Fruit fly (Drosophila melanogaster): ENCODE results near the gene Josd.

Josd gene

dm6 chrX:6260900-6261299 is at the start of gene Josd:
Gene Josd, plus strand, starts transcription at chrX:6261169.
- TF ChIP-seq CG17801 (GFP tag; optimal IDR thresholded peaks at IDR 0.05; ENCODE audit: partially characterized antibody): no peak

DNA sequence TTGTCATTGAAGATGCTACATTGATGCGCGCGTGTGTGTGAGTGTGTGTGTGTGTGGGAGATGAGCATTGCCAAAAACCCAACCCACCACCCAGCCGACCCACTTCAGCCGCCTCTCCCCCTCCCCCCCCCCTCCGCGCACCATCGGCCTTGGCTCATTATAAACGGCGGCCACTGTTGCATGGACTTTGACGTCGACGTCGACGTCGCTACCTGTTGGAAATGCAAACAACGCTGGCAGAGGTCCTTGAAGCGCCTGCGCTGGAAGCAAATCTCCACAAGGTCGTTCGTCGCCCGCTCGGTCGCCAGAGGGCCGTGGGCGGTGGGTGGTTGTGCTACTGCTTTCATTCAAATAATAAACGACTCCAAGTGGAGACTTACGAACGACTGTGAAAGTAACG is 44.3 kb upstream of the Josd start:
- TF ChIP-seq CG17801 (GFP tag; optimal IDR thresholded peaks at IDR 0.05; ENCODE audit: partially characterized antibody): no peak

DNA sequence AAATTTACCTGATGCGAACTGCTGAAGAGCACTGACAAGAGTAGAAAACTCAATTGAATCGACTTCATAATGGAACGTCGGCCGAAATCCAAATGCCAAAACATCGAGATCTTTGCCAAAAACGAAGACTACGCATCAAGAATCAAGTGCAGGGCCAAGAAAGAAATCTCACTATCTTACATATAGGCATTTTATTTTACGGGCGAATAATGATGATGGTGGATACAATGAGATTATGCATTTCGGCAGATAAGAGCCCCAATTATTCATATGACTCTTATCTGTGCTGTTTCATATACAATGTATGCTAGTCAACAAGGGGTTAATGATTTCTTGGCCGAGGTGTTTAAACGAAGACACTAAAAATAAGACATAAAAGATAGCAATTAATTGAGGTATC is 41.7 kb upstream of the Josd start, which contains the start of gene Btnd:
Gene Btnd (minus strand): TSS at position 101 of the 400 bp plus-strand sequence.
- TF ChIP-seq CG17801 (GFP tag; optimal IDR thresholded peaks at IDR 0.05; ENCODE audit: partially characterized antibody): no peak

dm6 chrX:6219845-6220345 is 41.1 kb upstream of the Josd start, which contains the start of gene Efr:
Gene Efr, plus strand, starts transcription at chrX:6219957.
- peak; percentile 15 for TF ChIP-seq CG17801 (GFP tag; optimal IDR thresholded peaks at IDR 0.05; ENCODE audit: partially characterized antibody)

dm6 chrX:6224225-6225190 is 36.5 kb upstream of the Josd start, which contains the start of gene sqh:
Gene sqh, minus strand, starts transcription at chrX:6225140.
- TF ChIP-seq CG17801 (GFP tag; optimal IDR thresholded peaks at IDR 0.05; ENCODE audit: partially characterized antibody): peak; percentile 89

DNA sequence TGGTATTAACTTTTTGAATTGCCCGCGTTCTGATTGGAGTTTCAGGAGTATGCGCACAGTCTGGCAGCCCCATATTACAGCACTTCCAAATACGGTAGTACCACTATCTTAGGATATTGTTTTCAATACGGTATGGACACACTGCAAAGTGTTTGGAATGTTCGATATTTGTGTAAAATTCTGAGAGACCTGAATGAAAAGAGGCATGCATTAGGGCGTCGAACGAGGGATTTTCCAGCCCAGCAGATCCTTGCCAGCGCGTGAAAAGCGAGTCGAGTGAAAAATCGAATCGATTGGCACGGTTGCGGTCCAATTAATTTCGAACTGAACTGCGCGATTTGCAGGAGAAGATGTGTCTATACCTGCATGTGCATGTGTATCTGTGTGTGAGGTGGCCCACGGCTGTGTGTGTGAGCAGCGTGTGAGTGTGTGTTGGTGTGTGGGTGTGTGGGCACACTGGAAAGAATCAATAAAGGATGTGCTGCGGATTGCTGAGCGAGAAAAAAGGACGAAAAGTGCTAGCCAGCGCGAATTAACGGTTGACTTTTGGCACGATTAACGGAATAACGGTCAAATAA is 35.4 kb upstream of the Josd start, which contains the start of gene dtn:
Gene dtn (plus strand): TSS at position 176 of the 578 bp plus-strand sequence.
- no peak for TF ChIP-seq CG17801 (GFP tag; optimal IDR thresholded peaks at IDR 0.05; ENCODE audit: partially characterized antibody)

- no peak for TF ChIP-seq CG17801 (GFP tag; optimal IDR thresholded peaks at IDR 0.05; ENCODE audit: partially characterized antibody)
Measured at dm6 chrX:6231764-6232163, 29.2 kb upstream of the Josd start.

DNA sequence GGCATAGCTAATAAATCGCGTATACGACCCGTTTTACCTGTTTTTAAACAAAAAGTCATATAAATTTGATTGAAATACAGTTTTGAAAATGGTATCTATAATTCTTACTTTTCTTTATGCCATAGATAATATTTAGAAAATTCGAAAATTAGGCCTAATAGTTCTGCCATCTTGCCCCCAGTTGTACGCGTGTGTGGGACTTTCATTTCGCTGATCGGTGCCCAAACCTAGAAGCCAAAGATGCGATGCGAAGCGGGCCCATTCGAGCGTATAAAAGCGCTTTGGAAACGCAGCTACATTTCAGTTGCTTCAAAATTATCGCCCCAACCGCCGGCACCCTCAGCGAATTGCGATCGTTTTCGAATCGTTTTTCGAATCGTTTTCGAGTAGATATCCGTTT is 24.0 kb upstream of the Josd start, which contains the start of gene CG14445:
Gene CG14445 (plus strand): TSS at position 301 of the 400 bp plus-strand sequence.
- TF ChIP-seq CG17801 (GFP tag; optimal IDR thresholded peaks at IDR 0.05; ENCODE audit: partially characterized antibody): no peak

DNA sequence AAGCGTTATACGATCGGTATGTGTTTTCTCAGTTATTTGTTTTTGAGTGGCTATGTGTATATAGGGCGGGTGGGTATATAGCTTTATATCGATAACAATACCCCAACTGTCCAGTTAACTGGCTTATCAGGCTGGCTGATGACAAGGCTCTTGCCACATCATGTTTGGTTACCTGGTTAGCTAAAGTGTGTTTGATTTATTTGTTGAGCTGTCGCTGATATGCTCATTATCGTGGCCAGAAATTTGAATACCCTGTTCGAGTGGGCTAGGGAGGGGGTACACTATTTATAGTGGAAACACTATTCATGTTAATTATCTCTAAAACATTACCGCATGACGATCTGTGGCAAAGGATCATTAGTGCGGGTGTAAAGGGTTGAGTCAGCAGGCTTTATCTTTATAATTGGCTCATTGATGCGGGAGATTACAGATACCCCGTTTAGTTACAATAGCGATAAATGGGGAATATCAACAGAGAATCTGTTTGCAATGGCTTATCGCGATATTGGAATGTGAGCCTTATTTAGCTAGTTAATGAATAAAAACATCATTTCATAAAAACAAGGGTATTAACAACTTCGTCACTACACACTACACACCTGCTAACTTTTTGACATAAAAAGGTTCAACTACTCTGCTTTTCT is 8.0 kb upstream of the Josd start:
- TF ChIP-seq CG17801 (GFP tag; optimal IDR thresholded peaks at IDR 0.05; ENCODE audit: partially characterized antibody): no peak

- no peak for TF ChIP-seq CG17801 (GFP tag; optimal IDR thresholded peaks at IDR 0.05; ENCODE audit: partially characterized antibody)
Measured at dm6 chrX:6253701-6254100, 7.3 kb upstream of the Josd start.

- no peak for TF ChIP-seq CG17801 (GFP tag; optimal IDR thresholded peaks at IDR 0.05; ENCODE audit: partially characterized antibody)
Measured at dm6 chrX:6254617-6255349, 6.2 kb upstream of the Josd start.

DNA sequence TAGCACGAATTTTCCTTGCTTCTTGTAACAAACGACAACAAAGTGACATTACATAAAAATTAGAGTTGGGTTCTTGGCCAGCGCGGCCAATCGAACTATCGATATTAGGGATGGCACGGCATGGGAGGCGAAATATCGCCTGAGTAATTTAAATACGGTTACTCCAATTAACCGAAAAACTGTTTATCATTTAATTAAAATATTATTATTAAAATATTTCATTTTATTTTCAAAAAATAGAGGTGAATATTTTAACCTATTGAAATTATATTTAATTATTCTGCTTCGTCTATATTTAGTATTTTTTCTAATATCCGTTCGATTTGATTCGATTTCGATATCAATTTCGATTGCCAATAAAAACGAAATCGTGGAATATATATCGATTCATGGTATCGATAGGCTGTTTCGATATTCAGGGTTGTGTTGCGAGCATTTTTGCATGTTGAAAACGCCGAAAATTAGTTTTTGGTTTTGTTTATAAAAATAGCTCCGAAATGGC is 5.5 kb upstream of the Josd start, which contains the start of the genes Rbcn-3A and Spx:
Gene Rbcn-3A (minus strand): TSS at position 74 of the 502 bp plus-strand sequence.
Gene Spx (plus strand): TSS at position 409 of the 502 bp plus-strand sequence.
- peak; percentile 35 for TF ChIP-seq CG17801 (GFP tag; optimal IDR thresholded peaks at IDR 0.05; ENCODE audit: partially characterized antibody)

DNA sequence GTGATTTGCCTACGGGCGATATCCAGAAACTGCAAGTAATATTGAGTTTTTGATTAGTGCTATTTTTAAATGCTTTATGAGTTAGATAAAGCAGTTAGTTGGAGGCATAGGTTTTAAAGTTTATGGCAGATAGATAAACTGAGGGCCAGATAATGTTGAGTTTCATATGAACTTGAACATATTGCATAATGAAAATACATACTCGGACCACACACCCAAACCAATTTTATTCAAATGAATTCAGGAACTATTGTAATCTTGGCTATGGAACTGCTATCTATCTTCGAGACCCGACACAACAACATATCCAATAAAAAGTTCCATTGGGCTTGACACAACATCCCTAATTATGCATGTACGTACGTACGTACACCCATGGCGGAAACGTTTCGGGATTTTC is 1.3 kb upstream of the Josd start:
- no peak for TF ChIP-seq CG17801 (GFP tag; optimal IDR thresholded peaks at IDR 0.05; ENCODE audit: partially characterized antibody)

- TF ChIP-seq CG17801 (GFP tag; optimal IDR thresholded peaks at IDR 0.05; ENCODE audit: partially characterized antibody): no peak
Measured at dm6 chrX:6263614-6264130, 2.7 kb downstream of the Josd start.
